Fruit fly (Drosophila melanogaster) whole organism, prepupa: ENCODE data around the gene CG33702.

ENCODE experiments used
- Blimp-1 ChIP-seq: fragments of 200-800 bp; sonication (Bioruptor generic); optimal IDR thresholded peaks from 3 replicates; lab custom pipeline; 2017; ENCODE audit warnings: missing biosample characterization, missing genetic modification characterization, mild to moderate bottlenecking, moderate library complexity, missing genetic modification reagents
- CG10631 ChIP-seq: fragments of 200-800 bp; sonication (Bioruptor generic); optimal IDR thresholded peaks from 2 replicates; lab custom pipeline; 2016; ENCODE audit warnings: missing biosample characterization, missing genetic modification characterization
- CG10669 ChIP-seq: fragments of 200-800 bp; sonication (Bioruptor generic); optimal IDR thresholded peaks from 3 replicates; lab custom pipeline; 2018; ENCODE audit warnings: missing biosample characterization, mild to moderate bottlenecking, missing genetic modification characterization, moderate library complexity
- CG11294 ChIP-seq: fragments of 200-800 bp; sonication (Bioruptor generic); IDR thresholded peaks from 2 replicates; pipeline ENCODE4 v1.3.6; 2022; ENCODE audit warnings: missing biosample characterization, missing genetic modification characterization
- CG11762 ChIP-seq: fragments of 200-800 bp; sonication (Bioruptor generic); optimal IDR thresholded peaks from 3 replicates; lab custom pipeline; 2016; ENCODE audit warnings: missing biosample characterization, missing genetic modification characterization; ENCODE audit not compliant: insufficient read depth
- CG15336 ChIP-seq: fragments of 200-800 bp; sonication (Bioruptor generic); IDR thresholded peaks from 2 replicates; pipeline ENCODE4 v1.3.6; 2022; ENCODE audit warnings: missing biosample characterization, missing genetic modification characterization
- CG1621 ChIP-seq: fragments of 200-800 bp; sonication (Bioruptor generic); optimal IDR thresholded peaks from 3 replicates; lab custom pipeline; 2018; ENCODE audit warnings: missing biosample characterization, mild to moderate bottlenecking, missing genetic modification characterization
- CG16779 ChIP-seq: fragments of 200-800 bp; sonication (Bioruptor generic); optimal IDR thresholded peaks from 3 replicates; lab custom pipeline; 2017; ENCODE audit warnings: missing biosample characterization, mild to moderate bottlenecking, missing genetic modification characterization
- CG3032 ChIP-seq: fragments of 200-800 bp; optimal IDR thresholded peaks from 2 replicates; lab custom pipeline; 2019; ENCODE audit warnings: missing biosample characterization, mild to moderate bottlenecking, missing genetic modification characterization, moderate library complexity
- CG32006 ChIP-seq: fragments of 200-800 bp; sonication (Bioruptor generic); optimal IDR thresholded peaks from 3 replicates; lab custom pipeline; 2017; ENCODE audit warnings: missing biosample characterization, mild to moderate bottlenecking, missing genetic modification characterization
- CG34406 ChIP-seq: fragments of 200-800 bp; sonication (Bioruptor generic); optimal IDR thresholded peaks from 3 replicates; lab custom pipeline; 2016; ENCODE audit warnings: missing biosample characterization, missing genetic modification characterization
- CG3919 ChIP-seq: fragments of 200-800 bp; sonication (Bioruptor generic); optimal IDR thresholded peaks from 3 replicates; lab custom pipeline; 2016; ENCODE audit warnings: missing biosample characterization, missing genetic modification characterization
- CG4318 ChIP-seq: fragments of 200-800 bp; sonication (Bioruptor generic); optimal IDR thresholded peaks from 3 replicates; lab custom pipeline; 2017; ENCODE audit warnings: missing biosample characterization, mild to moderate bottlenecking, missing genetic modification characterization
- CG6163 ChIP-seq: fragments of 200-800 bp; sonication (Bioruptor generic); IDR thresholded peaks from 3 replicates; pipeline ENCODE4 v1.3.6; 2022; ENCODE audit warnings: missing biosample characterization, missing genetic modification characterization
- CG6792 ChIP-seq: fragments of 200-800 bp; sonication (Bioruptor generic); optimal IDR thresholded peaks from 3 replicates; lab custom pipeline; 2016; ENCODE audit warnings: missing biosample characterization, missing genetic modification characterization
- CG6808 ChIP-seq: fragments of 200-800 bp; sonication (Bioruptor generic); optimal IDR thresholded peaks from 3 replicates; lab custom pipeline; 2017; ENCODE audit warnings: missing biosample characterization, missing genetic modification characterization, mild to moderate bottlenecking, moderate library complexity, missing genetic modification reagents
- CG6854 ChIP-seq: fragments of 200-800 bp; sonication (Bioruptor generic); optimal IDR thresholded peaks from 2 replicates; lab custom pipeline; 2017; ENCODE audit warnings: missing biosample characterization, mild to moderate bottlenecking, missing genetic modification characterization
- CG8319 ChIP-seq: fragments of 200-800 bp; sonication (Bioruptor generic); optimal IDR thresholded peaks from 3 replicates; lab custom pipeline; 2016; ENCODE audit warnings: missing biosample characterization, missing genetic modification characterization
- CG8632 ChIP-seq: fragments of 200-800 bp; sonication (Bioruptor generic); optimal IDR thresholded peaks from 3 replicates; lab custom pipeline; 2016; ENCODE audit warnings: missing biosample characterization, missing genetic modification characterization
- Eip75B ChIP-seq: fragments of 200-800 bp; sonication (Bioruptor generic); optimal IDR thresholded peaks from 3 replicates; lab custom pipeline; 2016; ENCODE audit warnings: missing biosample characterization, missing genetic modification characterization
- Eip93F ChIP-seq: fragments of 200-800 bp; sonication (Bioruptor generic); optimal IDR thresholded peaks from 2 replicates; lab custom pipeline; 2016; ENCODE audit warnings: missing biosample characterization, mild to moderate bottlenecking, missing genetic modification characterization
- Ets96B ChIP-seq: fragments of 200-800 bp; optimal IDR thresholded peaks from 2 replicates; lab custom pipeline; 2019; ENCODE audit warnings: missing biosample characterization, mild to moderate bottlenecking, missing genetic modification characterization, moderate library complexity
- Gug ChIP-seq: fragments of 200-800 bp; sonication (Bioruptor generic); IDR thresholded peaks from 2 replicates; pipeline ENCODE4 v1.3.6; 2022; ENCODE audit warnings: missing biosample characterization, missing genetic modification characterization
- Hr38 ChIP-seq: sonication (Bioruptor generic); optimal IDR thresholded peaks from 2 replicates; lab custom pipeline; 2016; ENCODE audit warnings: missing biosample characterization, missing genetic modification characterization
- Hr39 ChIP-seq: fragments of 200-800 bp; sonication (Bioruptor generic); optimal IDR thresholded peaks from 2 replicates; lab custom pipeline; 2016; ENCODE audit warnings: missing biosample characterization, missing genetic modification characterization
- Lpt ChIP-seq: fragments of 200-800 bp; sonication (Bioruptor generic); optimal IDR thresholded peaks from 3 replicates; lab custom pipeline; 2016; ENCODE audit warnings: missing biosample characterization, missing genetic modification characterization
- Met ChIP-seq: fragments of 200-800 bp; sonication (Bioruptor generic); optimal IDR thresholded peaks from 3 replicates; lab custom pipeline; 2016; ENCODE audit warnings: missing biosample characterization, missing genetic modification characterization
- Smox ChIP-seq: fragments of 200-800 bp; sonication (Bioruptor generic); optimal IDR thresholded peaks from 3 replicates; lab custom pipeline; 2016; ENCODE audit warnings: missing biosample characterization, missing genetic modification characterization
- Sox102F ChIP-seq: fragments of 200-800 bp; sonication (Bioruptor generic); optimal IDR thresholded peaks from 2 replicates; lab custom pipeline; 2016; ENCODE audit warnings: missing biosample characterization, mild to moderate bottlenecking, missing genetic modification characterization
- Sox14 ChIP-seq: fragments of 200-800 bp; sonication (Bioruptor generic); optimal IDR thresholded peaks from 3 replicates; lab custom pipeline; 2016; ENCODE audit warnings: missing biosample characterization, missing genetic modification characterization
- achi ChIP-seq: fragments of 200-800 bp; sonication (Bioruptor generic); optimal IDR thresholded peaks from 3 replicates; lab custom pipeline; 2016; ENCODE audit warnings: missing biosample characterization, missing genetic modification characterization
- acj6 ChIP-seq: fragments of 200-800 bp; sonication (Bioruptor generic); optimal IDR thresholded peaks from 3 replicates; lab custom pipeline; 2016; ENCODE audit warnings: missing biosample characterization, missing genetic modification characterization
- cyc ChIP-seq: fragments of 200-800 bp; sonication (Bioruptor generic); optimal IDR thresholded peaks from 3 replicates; lab custom pipeline; 2016; ENCODE audit warnings: missing biosample characterization, missing genetic modification characterization
- eg ChIP-seq: fragments of 200-800 bp; sonication (Bioruptor generic); IDR thresholded peaks from 3 replicates; pipeline ENCODE4 v1.3.6; 2022; ENCODE audit warnings: missing biosample characterization, missing genetic modification characterization
- esn ChIP-seq: fragments of 200-800 bp; sonication (Bioruptor generic); optimal IDR thresholded peaks from 2 replicates; lab custom pipeline; 2016; ENCODE audit warnings: missing biosample characterization, mild to moderate bottlenecking, missing genetic modification characterization, moderate library complexity
- lz ChIP-seq: fragments of 200-800 bp; sonication (Bioruptor generic); optimal IDR thresholded peaks from 3 replicates; lab custom pipeline; 2016; ENCODE audit warnings: missing biosample characterization, missing genetic modification characterization
- net ChIP-seq: fragments of 200-800 bp; sonication (Bioruptor generic); optimal IDR thresholded peaks from 3 replicates; lab custom pipeline; 2016; ENCODE audit warnings: missing biosample characterization, missing genetic modification characterization
- pdm3 ChIP-seq: fragments of 200-800 bp; sonication (Bioruptor generic); optimal IDR thresholded peaks from 3 replicates; lab custom pipeline; 2016; ENCODE audit warnings: missing biosample characterization, missing genetic modification characterization
- salr ChIP-seq, 2 experiments: fragments of 200-800 bp; sonication (Bioruptor generic); optimal IDR thresholded peaks; 3 replicates each; lab custom pipeline; 2016 to 2018; ENCODE audit warnings: missing biosample characterization in 2 of 2, missing genetic modification characterization in 2 of 2, mild to moderate bottlenecking in 1 of 2
- spab ChIP-seq: fragments of 200-800 bp; sonication (Bioruptor generic); optimal IDR thresholded peaks from 2 replicates; lab custom pipeline; 2017; ENCODE audit warnings: missing biosample characterization, mild to moderate bottlenecking, missing genetic modification characterization, missing genetic modification reagents
- ss ChIP-seq, 2 experiments: fragments of 200-800 bp; sonication (Bioruptor generic); optimal IDR thresholded peaks; 2 replicates in 1 of 2; 3 replicates in 1 of 2; lab custom pipeline; 2017 to 2018; ENCODE audit warnings: mild to moderate bottlenecking in 2 of 2, missing biosample characterization in 2 of 2, missing genetic modification characterization in 2 of 2, moderate library complexity in 1 of 2
- topi ChIP-seq: fragments of 200-800 bp; sonication (Bioruptor generic); optimal IDR thresholded peaks from 3 replicates; lab custom pipeline; 2016; ENCODE audit warnings: missing biosample characterization, missing genetic modification characterization
- vri ChIP-seq: fragments of 200-800 bp; sonication (Bioruptor generic); optimal IDR thresholded peaks from 3 replicates; lab custom pipeline; 2016; ENCODE audit warnings: missing biosample characterization, mild to moderate bottlenecking, missing genetic modification characterization

Gene CG33702

dm6 chr3L:9508653-9509036, 4.6 kb downstream of the CG33702 start (continued):
- TF ChIP-seq Lpt (no peak), CG32006 (GFP tag; lab: Kevin White, UChicago) (peak; percentile 58), lz (GFP tag; lab: Kevin White, UChicago) (peak; percentile 66), esn (GFP tag; lab: Kevin White, UChicago) (peak; percentile 79), cyc (GFP tag; lab: Kevin White, UChicago) (no peak), achi (GFP tag; lab: Kevin White, UChicago) (peak; percentile 42), vri (no peak), CG34406 (GFP tag; lab: Kevin White, UChicago) (peak; percentile 65), CG16779 (tag; lab: Kevin White, UChicago) (no peak), Met (GFP tag; lab: Kevin White, UChicago) (peak; percentile 63), Ets96B (peak; percentile 52), Eip75B (GFP tag; lab: Kevin White, UChicago) (peak; percentile 28), net (GFP tag; lab: Kevin White, UChicago) (peak; percentile 16), CG10669 (GFP tag; lab: Kevin White, UChicago) (no peak), CG10631 (GFP tag; lab: Kevin White, UChicago) (peak; percentile 20), salr (GFP tag; optimal IDR thresholded peaks at IDR 0.05; lab: Kevin White, UChicago) (no peak), Blimp-1 (GFP tag; lab: Kevin White, UChicago) (no peak), ss (GFP tag; optimal IDR thresholded peaks at IDR 0.05; lab: Kevin White, UChicago) (peak in 1 of 2 experiments; percentile 7), topi (GFP tag; lab: Kevin White, UChicago) (no peak), Sox14 (GFP tag; lab: Kevin White, UChicago) (no peak), Gug (GFP tag; lab: Robert Waterston, UW) (no peak)

dm6 chr3L:9506421-9506820, 6.8 kb downstream of the CG33702 start:
- no peak for TF ChIP-seq esn (GFP tag; lab: Kevin White, UChicago)
- no peak for TF ChIP-seq CG6808 (GFP tag; lab: Kevin White, UChicago)
- TF ChIP-seq Hr38, result no peak
- TF ChIP-seq achi (GFP tag; lab: Kevin White, UChicago), result no peak
- no peak for TF ChIP-seq net (GFP tag; lab: Kevin White, UChicago)
- TF ChIP-seq CG6163 (GFP tag; lab: Robert Waterston, UW), result no peak
- TF ChIP-seq, all 60 proteins: peak for 0

dm6 chr3L:9505713-9506062, 7.5 kb downstream of the CG33702 start:
- TF ChIP-seq vri (peak; percentile 54), CG1621 (tag; lab: Kevin White, UChicago) (peak; percentile 48), Blimp-1 (GFP tag; lab: Kevin White, UChicago) (no peak), eg (GFP tag; lab: Robert Waterston, UW) (no peak), Eip93F (GFP tag; lab: Kevin White, UChicago) (no peak)

DNA sequence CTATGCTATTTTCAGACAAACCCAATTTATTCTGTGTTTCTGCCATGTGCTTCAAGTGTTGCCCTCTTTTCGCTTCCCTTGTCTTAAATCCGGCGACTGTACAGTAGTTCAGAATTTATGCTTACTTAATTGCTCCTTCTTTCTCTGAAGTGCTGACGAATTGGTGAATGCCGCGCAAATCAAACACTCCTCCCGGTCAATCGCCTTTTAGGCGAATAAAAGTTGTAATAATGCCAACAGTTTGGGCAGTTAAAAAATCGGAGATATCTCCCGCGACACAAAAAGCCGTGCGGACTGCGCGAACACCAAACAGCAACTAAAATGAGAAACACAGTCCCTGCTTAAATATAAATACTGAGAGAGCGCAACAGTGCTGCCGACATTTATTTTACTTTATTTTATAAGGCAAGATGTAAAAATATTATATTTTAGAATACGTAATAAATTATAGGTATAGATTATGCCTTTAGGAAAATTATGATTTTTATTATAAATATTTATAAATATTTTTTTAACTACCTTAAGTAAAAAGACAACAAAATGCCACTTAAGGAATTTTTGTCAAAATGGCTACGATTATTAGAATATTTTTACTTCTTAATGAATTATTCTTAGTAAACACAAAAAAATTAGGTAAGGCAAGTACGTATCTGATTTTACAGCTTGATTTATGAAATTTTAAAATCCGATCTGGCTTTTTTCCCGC, 8.0 kb downstream of the CG33702 start, which contains the start of gene path:
path (minus strand) TSS at position 322 of the 706 bp plus-strand sequence.
- TF ChIP-seq achi (GFP tag; lab: Kevin White, UChicago) (peak; percentile 16), CG11762 (GFP tag; lab: Kevin White, UChicago) (no peak), CG15336 (no peak), CG3919 (GFP tag; lab: Kevin White, UChicago) (peak; percentile 32), CG6854 (GFP tag; lab: Kevin White, UChicago) (peak; percentile 30), Blimp-1 (GFP tag; lab: Kevin White, UChicago) (no peak), Hr39 (GFP tag; lab: Kevin White, UChicago) (no peak), Sox102F (GFP tag; lab: Kevin White, UChicago) (no peak), spab (GFP tag; lab: Kevin White, UChicago) (no peak), CG11294 (no peak), esn (GFP tag; lab: Kevin White, UChicago) (peak; percentile 45), CG10631 (GFP tag; lab: Kevin White, UChicago) (no peak), acj6 (GFP tag; lab: Kevin White, UChicago) (peak; percentile 9), CG8319 (GFP tag; lab: Kevin White, UChicago) (no peak), topi (GFP tag; lab: Kevin White, UChicago) (no peak), CG10669 (GFP tag; lab: Kevin White, UChicago) (peak; percentile 6), CG8632 (GFP tag; lab: Kevin White, UChicago) (peak; percentile 38), Met (GFP tag; lab: Kevin White, UChicago) (no peak), eg (GFP tag; lab: Robert Waterston, UW) (no peak), pdm3 (GFP tag; lab: Kevin White, UChicago) (no peak), CG3032 (tag; lab: Kevin White, UChicago) (peak; percentile 62), CG4318 (GFP tag; lab: Kevin White, UChicago) (no peak), Smox (GFP tag; lab: Kevin White, UChicago) (no peak), CG6792 (GFP tag; lab: Kevin White, UChicago) (no peak), cyc (GFP tag; lab: Kevin White, UChicago) (no peak), net (GFP tag; lab: Kevin White, UChicago) (no peak)
